Fruit fly (Drosophila melanogaster) whole organism, wandering third instar larva: ENCODE results near the gene CG33270.
"Not testable (repeated sequence)": the region's sequence is repeated elsewhere in the genome, so short reads cannot be mapped to it uniquely, and the experiment has no call there.

Experiments
- Abd-B ChIP-seq: fragments of >200 bp; optimal IDR thresholded peaks from 2 replicates; lab custom pipeline; 2017; ENCODE audit warnings: missing biosample characterization, missing genetic modification characterization
- CG32264 ChIP-seq: fragments of 200-800 bp; sonication (Bioruptor generic); optimal IDR thresholded peaks from 2 replicates; lab custom pipeline; 2016; ENCODE audit warnings: missing biosample characterization, missing genetic modification characterization
- CG9705 ChIP-seq: fragments of 200-800 bp; sonication (Bioruptor generic); optimal IDR thresholded peaks from 2 replicates; lab custom pipeline; 2018; ENCODE audit warnings: missing biosample characterization, mild to moderate bottlenecking, missing genetic modification characterization
- CrebA ChIP-seq: fragments of 200-800 bp; sonication (Bioruptor generic); optimal IDR thresholded peaks from 2 replicates; lab custom pipeline; 2016; ENCODE audit warnings: missing biosample characterization, mild to moderate bottlenecking, missing genetic modification characterization, borderline replicate concordance
- Dfd ChIP-seq: fragments of >200 bp; optimal IDR thresholded peaks from 2 replicates; lab custom pipeline; 2017; ENCODE audit warnings: missing biosample characterization, missing genetic modification characterization
- Dif ChIP-seq: fragments of 200-275, 200-300 bp; sonication (Bioruptor generic); optimal IDR thresholded peaks from 2 replicates; lab custom pipeline; 2018; ENCODE audit warnings: missing biosample characterization, missing genetic modification characterization; ENCODE audit not compliant: partially characterized antibody
- HLH106 ChIP-seq: fragments of 200-800 bp; optimal IDR thresholded peaks from 3 replicates; lab custom pipeline; 2019; ENCODE audit warnings: missing biosample characterization, mild to moderate bottlenecking, missing genetic modification characterization, moderate library complexity
- Hnf4 ChIP-seq: fragments of 200-800 bp; sonication (Bioruptor generic); optimal IDR thresholded peaks from 2 replicates; lab custom pipeline; 2016; ENCODE audit warnings: missing biosample characterization, mild to moderate bottlenecking, missing genetic modification characterization
- Jra ChIP-seq: sonication (Bioruptor generic); optimal IDR thresholded peaks from 2 replicates; lab custom pipeline; 2016; ENCODE audit warnings: missing biosample characterization, missing genetic modification characterization
- Mio ChIP-seq: sonication (Bioruptor generic); optimal IDR thresholded peaks from 2 replicates; lab custom pipeline; 2016; ENCODE audit warnings: missing biosample characterization, missing genetic modification characterization
- Myc ChIP-seq: fragments of >200 bp; optimal IDR thresholded peaks from 2 replicates; lab custom pipeline; 2017
- N ChIP-seq: fragments of >200 bp; optimal IDR thresholded peaks from 2 replicates; lab custom pipeline; 2018; ENCODE audit warnings: missing biosample characterization, missing external identifiers, missing genetic modification characterization
- OdsH ChIP-seq: fragments of 200-800 bp; sonication (Bioruptor generic); optimal IDR thresholded peaks from 2 replicates; lab custom pipeline; 2016; ENCODE audit warnings: missing biosample characterization, mild to moderate bottlenecking, missing genetic modification characterization
- Rel ChIP-seq, 2 experiments: fragments of 200-800 bp; sonication (Bioruptor generic) in 1 of 2; optimal IDR thresholded peaks; 2 replicates in 1 of 2; 3 replicates in 1 of 2; lab custom pipeline; 2016 to 2019; ENCODE audit warnings: mild to moderate bottlenecking in 2 of 2, missing biosample characterization in 2 of 2, missing genetic modification characterization in 2 of 2, moderate library complexity in 1 of 2
- Sp1 ChIP-seq: fragments of 200-800 bp; sonication (Bioruptor generic); optimal IDR thresholded peaks from 3 replicates; lab custom pipeline; 2019; ENCODE audit warnings: missing biosample characterization, mild to moderate bottlenecking, missing genetic modification characterization, moderate library complexity
- Vsx2 ChIP-seq: fragments of 200-300, 225-300 bp; sonication (Bioruptor generic); optimal IDR thresholded peaks from 2 replicates; lab custom pipeline; 2018; ENCODE audit warnings: missing biosample characterization, missing genetic modification characterization; ENCODE audit not compliant: partially characterized antibody
- br ChIP-seq: fragments of 200-800 bp; sonication (Bioruptor generic); optimal IDR thresholded peaks from 2 replicates; lab custom pipeline; 2016; ENCODE audit warnings: missing biosample characterization, missing genetic modification characterization
- brk ChIP-seq: fragments of 200-800 bp; sonication (Bioruptor generic); optimal IDR thresholded peaks from 2 replicates; lab custom pipeline; 2016; ENCODE audit warnings: missing biosample characterization, mild to moderate bottlenecking, missing genetic modification characterization
- dl ChIP-seq, 2 experiments: fragments of 175-275, 200-275 bp in 1 of 2; fragments of 200-275 bp in 1 of 2; sonication (Bioruptor generic); optimal IDR thresholded peaks; lab custom pipeline; 2018; ENCODE audit warnings: mild to moderate bottlenecking in 2 of 2, missing biosample characterization in 2 of 2, missing genetic modification characterization in 2 of 2, moderate library complexity in 2 of 2; ENCODE audit not compliant: partially characterized antibody in 2 of 2, insufficient read depth in 1 of 2
- dmrt93B ChIP-seq: fragments of 200-800 bp; sonication (Bioruptor generic); optimal IDR thresholded peaks from 2 replicates; lab custom pipeline; 2018; ENCODE audit warnings: missing biosample characterization, mild to moderate bottlenecking, missing genetic modification characterization
- dsf ChIP-seq: sonication (Bioruptor generic); optimal IDR thresholded peaks from 2 replicates; lab custom pipeline; 2016; ENCODE audit warnings: missing biosample characterization, missing genetic modification characterization, borderline replicate concordance
- foxo ChIP-seq, 2 experiments: fragments of 200-800 bp; sonication (Bioruptor generic); optimal IDR thresholded peaks; 2 replicates in 1 of 2; 3 replicates in 1 of 2; lab custom pipeline; 2016 to 2017; ENCODE audit warnings: missing biosample characterization in 2 of 2, missing genetic modification characterization in 2 of 2
- h ChIP-seq: fragments of 200-800 bp; sonication (Bioruptor generic); optimal IDR thresholded peaks from 3 replicates; lab custom pipeline; 2016; ENCODE audit warnings: missing biosample characterization, mild to moderate bottlenecking, missing genetic modification characterization
- jim ChIP-seq: fragments of 175-275, 200-325 bp; sonication (Bioruptor generic); optimal IDR thresholded peaks from 2 replicates; lab custom pipeline; 2016; ENCODE audit warnings: missing biosample characterization, mild to moderate bottlenecking, missing genetic modification characterization
- lola ChIP-seq: fragments of >200 bp; optimal IDR thresholded peaks from 2 replicates; lab custom pipeline; 2017; ENCODE audit warnings: missing biosample characterization, missing genetic modification characterization
- pan ChIP-seq: fragments of >200 bp; optimal IDR thresholded peaks from 2 replicates; lab custom pipeline; 2017
- rgr ChIP-seq: fragments of 200-800 bp; sonication (Bioruptor generic); optimal IDR thresholded peaks from 3 replicates; lab custom pipeline; 2016; ENCODE audit warnings: missing biosample characterization, mild to moderate bottlenecking, missing genetic modification characterization
- sage ChIP-seq: fragments of 200-800 bp; sonication (Bioruptor generic); optimal IDR thresholded peaks from 2 replicates; lab custom pipeline; 2016; ENCODE audit warnings: missing biosample characterization, mild to moderate bottlenecking, missing genetic modification characterization
- sv ChIP-seq: fragments of 200-800 bp; sonication (Bioruptor generic); optimal IDR thresholded peaks from 3 replicates; lab custom pipeline; 2016; ENCODE audit warnings: missing biosample characterization, missing genetic modification characterization
- tai ChIP-seq: sonication (Bioruptor generic); optimal IDR thresholded peaks from 2 replicates; lab custom pipeline; 2016; ENCODE audit warnings: missing biosample characterization, missing genetic modification characterization
- usp ChIP-seq: fragments of >200 bp; optimal IDR thresholded peaks from 2 replicates; lab custom pipeline; 2017; ENCODE audit warnings: missing biosample characterization, missing genetic modification characterization
- woc ChIP-seq: sonication (Bioruptor generic); optimal IDR thresholded peaks from 2 replicates; lab custom pipeline; 2016; ENCODE audit warnings: missing biosample characterization, mild to moderate bottlenecking, missing genetic modification characterization

Gene CG33270

dm6 chr3L:11599255-11599654 is 20.8 kb upstream of the CG33270 start:
- TF ChIP-seq HLH106 (tag; lab: Kevin White, UChicago) (peak; percentile 32), foxo (GFP tag; optimal IDR thresholded peaks at IDR 0.05; lab: Kevin White, UChicago) (peak in 1 of 2 experiments; percentile 32), Sp1 (GFP tag; lab: Kevin White, UChicago) (peak; percentile 30), rgr (GFP tag; lab: Kevin White, UChicago) (peak; percentile 3), CrebA (no peak)

- no peak for TF ChIP-seq Sp1 (GFP tag; lab: Kevin White, UChicago)
- TF ChIP-seq woc (GFP tag; lab: Kevin White, UChicago) = no peak
- TF ChIP-seq h (GFP tag; lab: Kevin White, UChicago) = no peak
- TF ChIP-seq dl (GFP tag; optimal IDR thresholded peaks at IDR 0.05; lab: Kevin White, UChicago; ENCODE audit: insufficient read depth in 1 of 2, partially characterized antibody in 2 of 2) = peak in 1 of 2 experiments; percentile 2
- TF ChIP-seq sage (GFP tag; lab: Kevin White, UChicago) = no peak
Observed at dm6 chr3L:11596585-11597252, 18.3 kb upstream of the CG33270 start, which contains the start of gene CG7368. CG7368 (plus strand) TSS chr3L:11597202.

dm6 chr3L:11593778-11594177 is 15.4 kb upstream of the CG33270 start:
- TF ChIP-seq Sp1 (GFP tag; lab: Kevin White, UChicago) = peak; percentile 52
- peak; percentile 23 for TF ChIP-seq HLH106 (tag; lab: Kevin White, UChicago)
- no peak for TF ChIP-seq sv
- no peak for TF ChIP-seq br (GFP tag; lab: Kevin White, UChicago)
- peak in 1 of 2 experiments; percentile 18 for TF ChIP-seq foxo (GFP tag; optimal IDR thresholded peaks at IDR 0.05; lab: Kevin White, UChicago)
- no peak for TF ChIP-seq dsf (GFP tag; lab: Kevin White, UChicago)

- TF ChIP-seq Myc (lab: Kevin White, UChicago) (no peak), lola (GFP tag; lab: Kevin White, UChicago) (no peak), Vsx2 (GFP tag; lab: Kevin White, UChicago) (no peak), h (GFP tag; lab: Kevin White, UChicago) (no peak), sv (no peak), Hnf4 (GFP tag; lab: Kevin White, UChicago) (no peak), Dif (no peak), Mio (GFP tag; lab: Kevin White, UChicago) (no peak)
- TF ChIP-seq, all 38 proteins: peak for 0
Observed at dm6 chr3L:11591803-11592202, 13.4 kb upstream of the CG33270 start.

- TF ChIP-seq N = no peak
- TF ChIP-seq jim (GFP tag; lab: Kevin White, UChicago) = no peak
- no peak for TF ChIP-seq dmrt93B (GFP tag; lab: Kevin White, UChicago)
- no peak for TF ChIP-seq pan (lab: Kevin White, UChicago)
- TF ChIP-seq HLH106 (tag; lab: Kevin White, UChicago) = no peak
- TF ChIP-seq brk (GFP tag; lab: Kevin White, UChicago) = no peak
Observed at dm6 chr3L:11591131-11591530, 12.7 kb upstream of the CG33270 start, which contains the start of gene CG33268. CG33268 (minus strand) TSS chr3L:11591231.

dm6 chr3L:11589395-11589794 is 11.0 kb upstream of the CG33270 start, which contains the start of gene CG7377:
CG7377 (plus strand) TSS chr3L:11589695.
- not testable (repeated sequence) for TF ChIP-seq Abd-B (GFP tag; lab: Kevin White, UChicago); CG32264; Jra (GFP tag; lab: Kevin White, UChicago)

dm6 chr3L:11588594-11588993 is 10.2 kb upstream of the CG33270 start:
- TF ChIP-seq CrebA (no peak), Vsx2 (GFP tag; lab: Kevin White, UChicago) (no peak), HLH106 (tag; lab: Kevin White, UChicago) (no peak), tai (GFP tag; lab: Kevin White, UChicago) (no peak), Dfd (no peak), CG9705 (GFP tag; lab: Kevin White, UChicago) (no peak), OdsH (no peak), jim (GFP tag; lab: Kevin White, UChicago) (no peak), Rel (GFP tag; optimal IDR thresholded peaks at IDR 0.05; lab: Kevin White, UChicago) (no peak), Rel (tag; optimal IDR thresholded peaks at IDR 0.05; lab: Kevin White, UChicago) (no peak), Dif (no peak), dl (GFP tag; optimal IDR thresholded peaks at IDR 0.05; lab: Kevin White, UChicago; ENCODE audit: insufficient read depth in 1 of 2, partially characterized antibody in 2 of 2) (no peak), usp (GFP tag; lab: Kevin White, UChicago) (no peak), Sp1 (GFP tag; lab: Kevin White, UChicago) (no peak), br (GFP tag; lab: Kevin White, UChicago) (no peak), Myc (lab: Kevin White, UChicago) (no peak), brk (GFP tag; lab: Kevin White, UChicago) (no peak)
